Fruit fly (Drosophila melanogaster): ENCODE results near the gene CG14275.
A peak's percentile ranks its signal among the peaks of the same experiment; 100 is the strongest.

CG14275 gene

dm6 chr2L:8339751-8340349 lies 12.6 kb downstream of the CG14275 start:
- TF ChIP-seq CG33017 (tag; optimal IDR thresholded peaks at IDR 0.05) (no peak), CG7045 (GFP tag; optimal IDR thresholded peaks at IDR 0.05) (no peak), CG14711 (tag; optimal IDR thresholded peaks at IDR 0.05) (no peak), CG12768 (GFP tag; optimal IDR thresholded peaks at IDR 0.05) (no peak), Hr96 (GFP tag; optimal IDR thresholded peaks at IDR 0.05) (no peak)

DNA sequence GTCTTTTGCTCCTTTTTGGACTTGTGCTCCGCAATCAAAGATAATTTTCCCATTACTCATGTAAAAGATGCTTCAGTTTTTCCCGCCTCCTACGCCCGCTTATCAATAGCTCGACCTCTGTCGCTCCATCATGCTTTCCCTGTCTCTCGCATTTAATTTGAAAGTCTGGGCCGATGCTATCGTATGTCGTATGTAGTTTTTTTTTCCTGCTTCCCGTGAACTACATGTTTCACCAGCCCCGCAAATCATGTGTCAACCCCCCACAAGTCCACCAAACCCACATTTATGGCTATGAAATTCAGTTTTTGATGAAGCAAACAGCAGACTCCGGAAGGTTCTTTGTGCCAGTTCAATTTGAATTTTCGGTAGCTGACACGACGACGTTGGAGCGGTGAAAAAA lies 15.1 kb downstream of the CG14275 start, which contains the start of gene CG14273:
TSS of gene CG14273 (plus strand) at position 301 of the 400 bp plus-strand sequence.
- TF ChIP-seq cic (GFP tag; optimal IDR thresholded peaks at IDR 0.05) (no peak), CG14711 (tag; optimal IDR thresholded peaks at IDR 0.05) (no peak), pad (GFP tag; optimal IDR thresholded peaks at IDR 0.05) (no peak), Crg-1 (GFP tag; optimal IDR thresholded peaks at IDR 0.05) (no peak), toe (GFP tag; optimal IDR thresholded peaks at IDR 0.05) (no peak), cnc (optimal IDR thresholded peaks at IDR 0.05) (no peak), kay (GFP tag; ENCODE audit: borderline replicate concordance) (no peak), Hr96 (GFP tag; optimal IDR thresholded peaks at IDR 0.05) (no peak), ovo (GFP tag; optimal IDR thresholded peaks at IDR 0.05) (no peak), CG1620 (GFP tag; optimal IDR thresholded peaks at IDR 0.05) (no peak), tj (GFP tag; optimal IDR thresholded peaks at IDR 0.05) (no peak), CG12768 (GFP tag; optimal IDR thresholded peaks at IDR 0.05) (no peak)

- TF ChIP-seq ovo (GFP tag; optimal IDR thresholded peaks at IDR 0.05) (no peak), Clk (GFP tag; optimal IDR thresholded peaks at IDR 0.05) (no peak), Hr96 (GFP tag; optimal IDR thresholded peaks at IDR 0.05) (no peak), cic (GFP tag; optimal IDR thresholded peaks at IDR 0.05) (peak; percentile 71)
These were observed 17.3 kb downstream of the CG14275 start for dm6 chr2L:8344536-8344935.

- TF ChIP-seq CG11617 (GFP tag; optimal IDR thresholded peaks at IDR 0.05) (no peak), CG1620 (GFP tag; optimal IDR thresholded peaks at IDR 0.05) (no peak), cic (GFP tag; optimal IDR thresholded peaks at IDR 0.05) (no peak), Hr96 (GFP tag; optimal IDR thresholded peaks at IDR 0.05) (no peak), CG12768 (GFP tag; optimal IDR thresholded peaks at IDR 0.05) (no peak), CG7045 (GFP tag; optimal IDR thresholded peaks at IDR 0.05) (no peak), CG7101 (tag; optimal IDR thresholded peaks at IDR 0.05) (no peak), bab1 (GFP tag; optimal IDR thresholded peaks at IDR 0.05) (no peak), CG33017 (tag; optimal IDR thresholded peaks at IDR 0.05) (no peak)
These were observed 19.0 kb downstream of the CG14275 start, which contains the start of gene CG7778 for dm6 chr2L:8346260-8346659. TSS of gene CG7778 (plus strand) at chr2L:8346620.

DNA sequence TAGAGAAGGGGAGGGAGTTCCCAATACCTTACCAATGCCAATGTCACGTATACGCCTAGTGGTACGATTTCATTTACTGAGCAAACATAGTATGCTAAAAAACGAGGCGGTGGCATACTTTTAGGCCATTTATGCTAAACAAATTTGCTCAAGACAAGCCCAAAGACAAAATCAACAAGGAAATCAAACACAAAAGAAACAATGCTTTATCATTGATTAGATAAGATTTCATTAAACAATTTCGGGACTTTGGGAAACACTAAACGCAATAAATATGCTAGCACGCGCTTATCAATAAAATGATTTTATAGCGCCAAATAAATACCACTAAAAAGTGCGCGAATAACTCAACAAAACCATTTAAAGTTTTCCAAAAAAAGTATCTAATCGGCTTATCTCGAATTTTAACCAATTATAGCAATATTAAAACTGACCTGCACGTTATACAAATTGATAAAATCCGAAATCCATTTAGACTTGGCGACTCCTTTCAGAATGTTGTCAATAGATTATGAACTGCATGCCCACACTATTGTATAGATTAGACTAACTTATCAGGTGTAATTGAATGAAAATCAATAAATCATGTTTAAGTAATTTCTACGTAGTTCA lies 23.4 kb downstream of the CG14275 start:
- TF ChIP-seq cnc (optimal IDR thresholded peaks at IDR 0.05): no peak
- no peak for TF ChIP-seq CG33017 (tag; optimal IDR thresholded peaks at IDR 0.05)
- TF ChIP-seq kay (GFP tag; ENCODE audit: borderline replicate concordance): peak; percentile 56
- TF ChIP-seq ovo (GFP tag; optimal IDR thresholded peaks at IDR 0.05): no peak

DNA sequence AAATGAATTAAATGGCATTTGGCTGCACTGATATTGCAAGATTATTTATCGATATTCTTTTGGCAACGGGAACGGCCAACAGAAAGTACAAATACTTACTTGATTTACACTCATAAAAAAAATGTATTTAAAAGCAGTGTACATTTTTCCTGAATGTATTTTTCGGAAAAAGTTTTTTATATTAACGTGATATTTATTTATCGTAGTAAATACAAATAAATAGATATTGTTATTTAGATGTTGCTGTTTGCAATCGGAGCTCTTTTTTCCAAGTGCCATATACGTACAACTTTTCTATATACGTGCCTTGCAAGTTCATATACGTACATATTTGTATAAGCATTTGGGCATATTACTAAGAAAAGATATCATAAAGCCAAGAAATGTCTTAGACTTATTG lies 24.1 kb downstream of the CG14275 start:
- TF ChIP-seq CG12768 (GFP tag; optimal IDR thresholded peaks at IDR 0.05) (no peak), CG14711 (tag; optimal IDR thresholded peaks at IDR 0.05) (no peak), CG33017 (tag; optimal IDR thresholded peaks at IDR 0.05) (no peak), toe (GFP tag; optimal IDR thresholded peaks at IDR 0.05) (no peak), pad (GFP tag; optimal IDR thresholded peaks at IDR 0.05) (no peak), cic (GFP tag; optimal IDR thresholded peaks at IDR 0.05) (no peak), tj (GFP tag; optimal IDR thresholded peaks at IDR 0.05) (no peak), kay (GFP tag; ENCODE audit: borderline replicate concordance) (no peak), bab1 (GFP tag; optimal IDR thresholded peaks at IDR 0.05) (no peak)

dm6 chr2L:8351864-8352263 lies 24.6 kb downstream of the CG14275 start, which contains the start of gene Mur29B:
TSS of gene Mur29B (plus strand) at chr2L:8352187.
- TF ChIP-seq CG5204 (GFP tag; optimal IDR thresholded peaks at IDR 0.05) (no peak), kay (GFP tag; ENCODE audit: borderline replicate concordance) (peak; percentile 65), Mnt (GFP tag; optimal IDR thresholded peaks at IDR 0.05) (no peak), Crg-1 (GFP tag; optimal IDR thresholded peaks at IDR 0.05) (no peak), CG1620 (GFP tag; optimal IDR thresholded peaks at IDR 0.05) (no peak), Hr96 (GFP tag; optimal IDR thresholded peaks at IDR 0.05) (no peak)

- TF ChIP-seq Mnt (GFP tag; optimal IDR thresholded peaks at IDR 0.05): no peak
- peak; percentile 38 for TF ChIP-seq kay (GFP tag; ENCODE audit: borderline replicate concordance)
- no peak for TF ChIP-seq pad (GFP tag; optimal IDR thresholded peaks at IDR 0.05)
- TF ChIP-seq Clk (GFP tag; optimal IDR thresholded peaks at IDR 0.05): no peak
These were observed 28.2 kb downstream of the CG14275 start for dm6 chr2L:8355419-8355818.
